Fruit fly (Drosophila melanogaster) whole organism, adult: ENCODE data around the gene CG42238.

ENCODE experiments used
- CG11617 ChIP-seq: fragments of 200-800 bp; sonication (Bioruptor generic); optimal IDR thresholded peaks from 2 replicates; lab custom pipeline; 2017; ENCODE audit warnings: mild to moderate bottlenecking, missing biosample characterization, missing genetic modification reagents, missing genetic modification characterization
- CG7101 ChIP-seq: fragments of 200-800 bp; sonication (Bioruptor generic); optimal IDR thresholded peaks from 2 replicates; lab custom pipeline; 2018; ENCODE audit warnings: missing biosample characterization, mild to moderate bottlenecking, missing genetic modification characterization, moderate library complexity
- Clk ChIP-seq: fragments of 200-800 bp; sonication (Bioruptor generic); optimal IDR thresholded peaks from 2 replicates; lab custom pipeline; 2017; ENCODE audit warnings: missing biosample characterization, missing genetic modification characterization
- tj ChIP-seq: fragments of 200-800 bp; sonication (Bioruptor generic); optimal IDR thresholded peaks from 3 replicates; lab custom pipeline; 2017; ENCODE audit warnings: missing biosample characterization, mild to moderate bottlenecking, missing genetic modification characterization, moderate library complexity

DNA sequence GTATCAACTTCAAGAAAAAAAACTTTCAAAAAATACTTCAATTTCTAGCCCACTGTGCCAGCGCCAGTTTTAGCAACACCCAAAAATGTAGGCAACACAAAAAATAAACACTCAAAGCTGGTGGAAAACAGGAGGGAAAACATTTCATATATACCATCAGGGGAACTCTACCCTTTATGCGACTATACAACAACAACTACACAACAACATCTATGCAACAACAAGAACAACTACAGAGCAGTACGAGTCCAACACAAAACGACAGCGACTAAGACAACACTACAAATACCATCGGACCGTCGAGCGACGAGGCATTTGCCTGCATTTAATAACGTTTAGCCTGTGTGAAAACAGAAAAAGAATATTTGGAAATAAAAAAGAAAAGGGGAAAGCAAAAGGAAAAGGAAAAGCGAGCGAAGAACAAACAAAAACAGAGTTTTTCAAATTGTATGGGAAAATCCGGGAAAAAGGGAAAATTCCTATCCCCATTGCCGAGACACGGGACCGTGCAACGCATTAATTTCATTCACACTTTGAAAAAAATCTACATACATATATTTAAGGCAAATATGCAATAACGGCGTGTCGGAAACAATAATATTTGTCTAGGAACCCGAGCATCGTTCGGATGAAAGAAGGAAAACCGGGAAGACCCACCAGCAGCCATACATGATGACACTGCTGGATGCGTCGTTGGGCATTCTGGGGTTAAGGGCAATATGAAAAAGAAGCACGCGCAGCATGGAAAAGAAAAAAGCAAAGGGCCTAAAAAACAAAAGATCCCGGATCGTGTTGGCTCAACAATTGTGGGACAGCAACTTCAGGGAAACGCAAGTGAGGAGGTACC, 57.1 kb downstream of the CG42238 start:
- TF ChIP-seq CG11617 (GFP tag; lab: Kevin White, UChicago) (no peak), tj (GFP tag; lab: Kevin White, UChicago) (no peak), Clk (GFP tag; lab: Kevin White, UChicago) (no peak), CG7101 (tag; lab: Kevin White, UChicago) (no peak)
